Fruit fly (Drosophila melanogaster): ENCODE data around the gene GstO1.

Gene GstO1

dm6 chr3L:8549183-8549890, 24.7 kb upstream of the GstO1 start (continued):
- TF ChIP-seq CG6276 (GFP tag; optimal IDR thresholded peaks at IDR 0.05): peak; percentile 12
- TF ChIP-seq achi (GFP tag; optimal IDR thresholded peaks at IDR 0.05): peak; percentile 40
- peak; percentile 31 for TF ChIP-seq CG1621 (tag; optimal IDR thresholded peaks at IDR 0.05)
- TF ChIP-seq topi (GFP tag; optimal IDR thresholded peaks at IDR 0.05): no peak
- peak; percentile 29 for TF ChIP-seq CG3919 (GFP tag; optimal IDR thresholded peaks at IDR 0.05)
- peak; percentile 53 for TF ChIP-seq fd59A (GFP tag; optimal IDR thresholded peaks at IDR 0.05)
- peak; percentile 38 for TF ChIP-seq OdsH (GFP tag; optimal IDR thresholded peaks at IDR 0.05)
- TF ChIP-seq CG9139 (GFP tag; optimal IDR thresholded peaks at IDR 0.05): no peak
- TF ChIP-seq CG32006 (GFP tag; optimal IDR thresholded peaks at IDR 0.05): peak; percentile 58
- TF ChIP-seq dac (GFP tag; optimal IDR thresholded peaks at IDR 0.05): peak; percentile 17
- no peak for TF ChIP-seq CG11902 (GFP tag; optimal IDR thresholded peaks at IDR 0.05)
- TF ChIP-seq CG10669 (GFP tag; optimal IDR thresholded peaks at IDR 0.05): peak; percentile 33
- peak; percentile 22 for TF ChIP-seq CG6792 (GFP tag; optimal IDR thresholded peaks at IDR 0.05)
- peak; percentile 55 for TF ChIP-seq pdm3 (GFP tag; optimal IDR thresholded peaks at IDR 0.05)
- no peak for TF ChIP-seq CG31627 (GFP tag; optimal IDR thresholded peaks at IDR 0.05)
- no peak for TF ChIP-seq CG11762 (GFP tag; optimal IDR thresholded peaks at IDR 0.05; ENCODE audit: insufficient read depth)
- TF ChIP-seq Gug (GFP tag; IDR thresholded peaks at IDR 0.05): 0 out of 2 replicates have a peak, but pooled peaks have one; percentile 60
- peak; percentile 45 for TF ChIP-seq CG10631 (GFP tag; optimal IDR thresholded peaks at IDR 0.05)
- no peak for TF ChIP-seq cyc (GFP tag; optimal IDR thresholded peaks at IDR 0.05)
- TF ChIP-seq CG3032 (tag; optimal IDR thresholded peaks at IDR 0.05): peak; percentile 61
- no peak for TF ChIP-seq Eip93F (GFP tag; optimal IDR thresholded peaks at IDR 0.05)
- TF ChIP-seq CG6163 (GFP tag; IDR thresholded peaks at IDR 0.05): peak; percentile 75
- TF ChIP-seq CG15336 (GFP tag; IDR thresholded peaks at IDR 0.05): peak; percentile 80
- peak; percentile 63 for TF ChIP-seq CG6808 (GFP tag; optimal IDR thresholded peaks at IDR 0.05)

- TF ChIP-seq Sox14 (GFP tag; optimal IDR thresholded peaks at IDR 0.05) (peak; percentile 33), Met (GFP tag; optimal IDR thresholded peaks at IDR 0.05) (peak; percentile 35), fd85E (GFP tag; optimal IDR thresholded peaks at IDR 0.05) (no peak), Eip78C (GFP tag) (peak; percentile 72), dsx (GFP tag; optimal IDR thresholded peaks at IDR 0.05; ENCODE audit: poor library complexity, severe bottlenecking) (peak; percentile 19), CG7368 (GFP tag; optimal IDR thresholded peaks at IDR 0.05) (no peak), Eip75B (GFP tag; optimal IDR thresholded peaks at IDR 0.05) (peak; percentile 38), Hr38 (GFP tag; optimal IDR thresholded peaks at IDR 0.05) (no peak), CG11902 (GFP tag; optimal IDR thresholded peaks at IDR 0.05) (no peak), Sox102F (GFP tag; optimal IDR thresholded peaks at IDR 0.05) (no peak), Eip93F (GFP tag; optimal IDR thresholded peaks at IDR 0.05) (no peak), cyc (GFP tag; optimal IDR thresholded peaks at IDR 0.05) (peak; percentile 0), CG1621 (tag; optimal IDR thresholded peaks at IDR 0.05) (no peak), vri (GFP tag; optimal IDR thresholded peaks at IDR 0.05) (peak; percentile 12), dac (GFP tag; optimal IDR thresholded peaks at IDR 0.05) (peak; percentile 46), Gug (GFP tag; IDR thresholded peaks at IDR 0.05) (peak; percentile 67), CG16779 (tag; optimal IDR thresholded peaks at IDR 0.05) (no peak), Ets21C (GFP tag; optimal IDR thresholded peaks at IDR 0.05) (no peak), CG8632 (GFP tag; optimal IDR thresholded peaks at IDR 0.05) (no peak), CG6792 (GFP tag; optimal IDR thresholded peaks at IDR 0.05) (peak; percentile 34), CG34406 (GFP tag; optimal IDR thresholded peaks at IDR 0.05) (no peak), lz (GFP tag; optimal IDR thresholded peaks at IDR 0.05) (peak; percentile 12), CG32006 (GFP tag; optimal IDR thresholded peaks at IDR 0.05) (peak; percentile 82), svp (GFP tag) (no peak), Smox (GFP tag; optimal IDR thresholded peaks at IDR 0.05) (no peak), net (GFP tag; optimal IDR thresholded peaks at IDR 0.05) (peak; percentile 59), CG11294 (GFP tag; IDR thresholded peaks at IDR 0.05) (peak; percentile 71; the same call in 1 of the 2 replicates), fd59A (GFP tag; optimal IDR thresholded peaks at IDR 0.05) (peak; percentile 29), spab (GFP tag; optimal IDR thresholded peaks at IDR 0.05) (peak; percentile 3), CG9139 (GFP tag; optimal IDR thresholded peaks at IDR 0.05) (no peak), Ets96B (tag; optimal IDR thresholded peaks at IDR 0.05) (peak; percentile 24), CG8119 (GFP tag; IDR thresholded peaks at IDR 0.05) (peak; percentile 76), fkh (GFP tag; optimal IDR thresholded peaks at IDR 0.05) (peak; percentile 85), acj6 (GFP tag; optimal IDR thresholded peaks at IDR 0.05) (peak; percentile 42), CG8319 (GFP tag; optimal IDR thresholded peaks at IDR 0.05) (no peak), CG10631 (GFP tag; optimal IDR thresholded peaks at IDR 0.05) (peak; percentile 63)
Observed at dm6 chr3L:8547104-8547523, 22.4 kb upstream of the GstO1 start.

Measured in whole organism, prepupa.